Worm (Caenorhabditis elegans) whole organism, L4/young adult: Measurements from ENCODE around the gene C50F4.8.

Experiments
- W03F9.2 ChIP-seq: fragments of 150-350 bp; optimal IDR thresholded peaks from 2 replicates; lab custom pipeline; 2014; ENCODE audit warnings: missing biosample characterization, missing genetic modification characterization
- dao-5 ChIP-seq: sonication (generic microtip); optimal IDR thresholded peaks from 2 replicates; lab custom pipeline; 2016; ENCODE audit warnings: missing genotype, missing genetic modification characterization, moderate library complexity, missing compliant biosample characterization
- him-1 ChIP-seq: sonication (generic microtip); optimal IDR thresholded peaks from 2 replicates; lab custom pipeline; 2016; ENCODE audit warnings: missing genotype, missing genetic modification reagents, missing genetic modification characterization, missing compliant biosample characterization

ce11 chrV:9550313-9550712 is 31.7 kb upstream of the C50F4.8 start, which contains the start of gene ehbp-1:
- TF ChIP-seq W03F9.2 (tag; lab: Kevin White, UChicago) = no peak
- no peak for TF ChIP-seq dao-5
- no peak for TF ChIP-seq him-1 (tag; lab: Kevin White, UChicago)
